Worm (Caenorhabditis elegans) whole organism, late embryonic: ENCODE measurements around the gene rei-1.

Experiments used
- Y22D7AL.16 ChIP-seq: sonication (generic microtip); optimal IDR thresholded peaks from 2 replicates; lab custom pipeline; 2016; ENCODE audit warnings: missing genetic modification characterization, missing compliant biosample characterization
- ahr-1 ChIP-seq: sonication (generic microtip); optimal IDR thresholded peaks from 2 replicates; lab custom pipeline; 2016; ENCODE audit warnings: missing genetic modification characterization, missing compliant biosample characterization
- ceh-14 ChIP-seq: sonication (generic microtip); optimal IDR thresholded peaks from 2 replicates; lab custom pipeline; 2016; ENCODE audit warnings: missing genotype, missing genetic modification characterization, missing compliant biosample characterization
- ceh-18 ChIP-seq: sonication (generic microtip); optimal IDR thresholded peaks from 2 replicates; lab custom pipeline; 2016; ENCODE audit warnings: missing genetic modification characterization, missing compliant biosample characterization
- ceh-19 ChIP-seq: fragments of 200-800 bp; sonication (Bioruptor generic); optimal IDR thresholded peaks from 2 replicates; lab custom pipeline; 2018; ENCODE audit warnings: mild to moderate bottlenecking, missing genetic modification characterization, missing compliant biosample characterization
- ceh-2 ChIP-seq: sonication (generic microtip); optimal IDR thresholded peaks from 2 replicates; lab custom pipeline; 2016; ENCODE audit warnings: missing genotype, missing genetic modification characterization, missing compliant biosample characterization
- ceh-22 ChIP-seq: sonication (generic microtip); optimal IDR thresholded peaks from 2 replicates; lab custom pipeline; 2017; ENCODE audit warnings: missing biosample characterization, missing genetic modification characterization
- ceh-30 ChIP-seq: fragments of 150-350 bp; optimal IDR thresholded peaks from 2 replicates; lab custom pipeline; 2014; ENCODE audit warnings: missing biosample characterization, missing genetic modification characterization
- ceh-45 ChIP-seq: fragments of 200-800 bp; sonication (Bioruptor generic); IDR thresholded peaks from 2 replicates; pipeline ENCODE4 v1.3.6; 2022; ENCODE audit warnings: missing genetic modification reagents, missing genetic modification characterization, missing compliant biosample characterization
- ceh-9 ChIP-seq: sonication (generic microtip); optimal IDR thresholded peaks from 2 replicates; lab custom pipeline; 2016; ENCODE audit warnings: mild to moderate bottlenecking, missing genetic modification characterization, inconsistent platforms, missing compliant biosample characterization
- dmd-4 ChIP-seq: sonication (generic microtip); optimal IDR thresholded peaks from 2 replicates; lab custom pipeline; 2016; ENCODE audit warnings: borderline replicate concordance, missing genetic modification characterization, missing compliant biosample characterization
- dve-1 ChIP-seq: sonication (generic microtip); optimal IDR thresholded peaks from 2 replicates; lab custom pipeline; 2017; ENCODE audit warnings: antibody characterized with exemption, mild to moderate bottlenecking, missing genetic modification characterization, missing compliant biosample characterization
- elt-2 ChIP-seq: sonication (generic microtip); optimal IDR thresholded peaks from 2 replicates; lab custom pipeline; 2016; ENCODE audit warnings: missing genetic modification reagents, missing genetic modification characterization, missing compliant biosample characterization
- ets-4 ChIP-seq: sonication (generic microtip); optimal IDR thresholded peaks from 2 replicates; lab custom pipeline; 2016; ENCODE audit warnings: missing genetic modification characterization, missing compliant biosample characterization
- fkh-10 ChIP-seq: fragments of 150-350 bp; optimal IDR thresholded peaks from 2 replicates; lab custom pipeline; 2014; ENCODE audit warnings: missing biosample characterization, missing genetic modification reagents, missing genetic modification characterization
- gmeb-2 ChIP-seq: sonication (generic microtip); optimal IDR thresholded peaks from 2 replicates; lab custom pipeline; 2016; ENCODE audit warnings: missing genetic modification characterization, inconsistent platforms, missing compliant biosample characterization
- hlh-13 ChIP-seq: fragments of 200-800 bp; sonication (Bioruptor generic); optimal IDR thresholded peaks from 2 replicates; lab custom pipeline; 2018; ENCODE audit warnings: mild to moderate bottlenecking, missing genetic modification characterization, missing compliant biosample characterization
- hlh-15 ChIP-seq: sonication (generic microtip); optimal IDR thresholded peaks from 2 replicates; lab custom pipeline; 2016; ENCODE audit warnings: missing genetic modification characterization, missing compliant biosample characterization
- hlh-30 ChIP-seq: sonication (generic microtip); optimal IDR thresholded peaks from 2 replicates; lab custom pipeline; 2017; ENCODE audit warnings: antibody characterized with exemption, missing genetic modification characterization, missing compliant biosample characterization; ENCODE audit not compliant: insufficient read depth
- lim-6 ChIP-seq: sonication (generic microtip); optimal IDR thresholded peaks from 2 replicates; lab custom pipeline; 2016; ENCODE audit warnings: missing genetic modification characterization, missing compliant biosample characterization
- lin-11 ChIP-seq: fragments of 200-800 bp; sonication (Bioruptor generic); optimal IDR thresholded peaks from 2 replicates; lab custom pipeline; 2018; ENCODE audit warnings: mild to moderate bottlenecking, missing genetic modification characterization, missing compliant biosample characterization
- madf-2 ChIP-seq: sonication (generic microtip); optimal IDR thresholded peaks from 2 replicates; lab custom pipeline; 2017; ENCODE audit warnings: missing genetic modification characterization, missing compliant biosample characterization
- nfya-1 ChIP-seq: sonication (generic microtip); optimal IDR thresholded peaks from 2 replicates; lab custom pipeline; 2017; ENCODE audit warnings: missing genetic modification characterization, mild to moderate bottlenecking, missing compliant biosample characterization, antibody characterized with exemption, moderate library complexity
- nhr-11 ChIP-seq: fragments of 150-350 bp; optimal IDR thresholded peaks from 2 replicates; lab custom pipeline; 2014; ENCODE audit warnings: missing biosample characterization, missing genetic modification characterization
- npax-4 ChIP-seq: sonication (generic microtip); optimal IDR thresholded peaks from 2 replicates; lab custom pipeline; 2016; ENCODE audit warnings: missing genetic modification characterization, missing compliant biosample characterization
- odd-2 ChIP-seq: sonication (generic microtip); optimal IDR thresholded peaks from 2 replicates; lab custom pipeline; 2017; ENCODE audit warnings: antibody characterized with exemption, mild to moderate bottlenecking, missing genetic modification characterization, missing compliant biosample characterization
- pag-3 ChIP-seq: sonication (generic microtip); optimal IDR thresholded peaks from 2 replicates; lab custom pipeline; 2016; ENCODE audit warnings: missing compliant biosample characterization, missing genetic modification characterization, borderline replicate concordance
- pat-9 ChIP-seq: fragments of 200-800 bp; sonication (Bioruptor generic); optimal IDR thresholded peaks from 2 replicates; lab custom pipeline; 2018; ENCODE audit warnings: mild to moderate bottlenecking, missing genetic modification characterization, moderate library complexity, missing compliant biosample characterization
- pha-2 ChIP-seq: sonication (generic microtip); optimal IDR thresholded peaks from 2 replicates; lab custom pipeline; 2017; ENCODE audit warnings: mild to moderate bottlenecking, missing genetic modification characterization, missing compliant biosample characterization
- pha-4 ChIP-seq: fragments of 150-350 bp; optimal IDR thresholded peaks from 2 replicates; lab custom pipeline; 2018; ENCODE audit warnings: missing biosample characterization, missing genetic modification reagents, missing genetic modification characterization
- ref-2 ChIP-seq: sonication (generic microtip); optimal IDR thresholded peaks from 2 replicates; lab custom pipeline; 2016; ENCODE audit warnings: missing genetic modification characterization, missing compliant biosample characterization
- tbx-2 ChIP-seq: sonication (generic microtip); optimal IDR thresholded peaks from 2 replicates; lab custom pipeline; 2016; ENCODE audit warnings: missing genetic modification characterization, missing compliant biosample characterization
- tbx-7 ChIP-seq: sonication (generic microtip); optimal IDR thresholded peaks from 2 replicates; lab custom pipeline; 2016; ENCODE audit warnings: missing genotype, missing genetic modification characterization, missing compliant biosample characterization
- unc-3 ChIP-seq, 2 experiments: fragments of 200-800 bp in 1 of 2; sonication (Bioruptor generic) in 1 of 2; sonication (generic microtip) in 1 of 2; conservative IDR thresholded peaks in 1 of 2; optimal IDR thresholded peaks in 1 of 2; 2 replicates each; pipeline versions ENCODE4 v1.3.6 to Lab custom; 2016 to 2022; ENCODE audit warnings: missing compliant biosample characterization in 2 of 2, missing genetic modification characterization in 2 of 2, missing genetic modification reagents in 1 of 2
- unc-42 ChIP-seq: sonication (generic microtip); optimal IDR thresholded peaks from 2 replicates; lab custom pipeline; 2016; ENCODE audit warnings: missing genotype, missing genetic modification characterization, missing compliant biosample characterization
- unc-55 ChIP-seq: sonication (generic microtip); optimal IDR thresholded peaks from 2 replicates; lab custom pipeline; 2017; ENCODE audit warnings: missing biosample characterization, missing genetic modification reagents, missing genetic modification characterization

Gene rei-1

DNA sequence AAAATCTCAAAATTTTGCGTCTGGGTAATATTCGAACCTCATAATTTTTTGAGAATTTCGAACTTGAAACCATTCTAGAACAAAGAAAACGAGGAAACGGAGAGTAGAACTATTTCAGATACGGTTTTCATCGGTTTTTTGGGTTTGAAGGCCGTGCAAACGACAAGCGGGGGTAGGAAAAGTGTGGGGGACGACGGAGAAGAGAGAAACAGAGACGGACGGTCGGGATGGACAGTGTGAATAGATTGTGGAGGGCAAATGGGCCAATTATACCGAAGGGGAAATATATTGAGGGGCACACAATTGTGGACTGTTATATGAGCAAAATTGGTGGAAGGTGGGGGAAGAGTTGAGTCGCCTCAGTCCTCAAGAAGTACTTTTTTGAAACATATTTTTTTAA is 761 bp upstream of the rei-1 start:
- TF ChIP-seq nfya-1 (tag; lab: Kevin White, UChicago): no peak
- TF ChIP-seq pha-2 (tag; lab: Kevin White, UChicago): no peak
- TF ChIP-seq ceh-19 (GFP tag; lab: Kevin White, UChicago): no peak
- TF ChIP-seq tbx-2: no peak
- no peak for TF ChIP-seq pha-4 (tag; lab: Kevin White, UChicago)
- TF ChIP-seq dve-1 (tag; lab: Kevin White, UChicago): no peak
- no peak for TF ChIP-seq ceh-18 (tag; lab: Kevin White, UChicago)
- no peak for TF ChIP-seq npax-4 (tag; lab: Kevin White, UChicago)
- no peak for TF ChIP-seq ceh-9 (tag; lab: Kevin White, UChicago)
- TF ChIP-seq lim-6: no peak
- TF ChIP-seq odd-2 (tag; lab: Kevin White, UChicago): no peak
- TF ChIP-seq ets-4 (tag; lab: Kevin White, UChicago): no peak
- TF ChIP-seq Y22D7AL.16: no peak
- TF ChIP-seq hlh-15 (tag; lab: Kevin White, UChicago): no peak
- no peak for TF ChIP-seq ceh-22

DNA sequence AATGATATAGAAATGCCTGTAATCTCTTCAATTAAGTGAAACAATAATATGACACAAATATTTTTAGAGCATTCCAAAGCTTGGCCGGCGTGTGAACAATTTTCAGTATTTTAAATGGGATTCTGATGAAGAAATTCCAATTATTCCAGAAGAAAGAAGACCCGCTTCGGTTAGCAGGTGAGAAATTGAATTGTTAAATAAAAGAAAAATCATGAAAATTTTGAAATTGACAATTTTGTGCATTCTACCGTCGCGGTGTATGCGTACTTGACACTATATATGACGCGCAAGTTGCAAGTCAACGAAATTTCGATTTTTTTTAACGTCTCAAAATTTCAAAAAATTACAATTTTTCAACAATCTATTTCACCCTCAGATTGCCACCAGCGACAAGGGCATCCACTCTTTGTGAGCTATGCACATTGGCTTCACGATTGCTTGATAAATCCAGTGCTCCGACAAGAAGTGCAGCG is 1.6 kb downstream of the rei-1 start:
- no peak for TF ChIP-seq unc-42 (tag; lab: Kevin White, UChicago)
- TF ChIP-seq ceh-30 (tag; lab: Kevin White, UChicago): no peak
- TF ChIP-seq fkh-10 (GFP tag; lab: Kevin White, UChicago): no peak
- TF ChIP-seq ahr-1 (tag; lab: Kevin White, UChicago): no peak
- TF ChIP-seq dmd-4 (tag; lab: Kevin White, UChicago): no peak

DNA sequence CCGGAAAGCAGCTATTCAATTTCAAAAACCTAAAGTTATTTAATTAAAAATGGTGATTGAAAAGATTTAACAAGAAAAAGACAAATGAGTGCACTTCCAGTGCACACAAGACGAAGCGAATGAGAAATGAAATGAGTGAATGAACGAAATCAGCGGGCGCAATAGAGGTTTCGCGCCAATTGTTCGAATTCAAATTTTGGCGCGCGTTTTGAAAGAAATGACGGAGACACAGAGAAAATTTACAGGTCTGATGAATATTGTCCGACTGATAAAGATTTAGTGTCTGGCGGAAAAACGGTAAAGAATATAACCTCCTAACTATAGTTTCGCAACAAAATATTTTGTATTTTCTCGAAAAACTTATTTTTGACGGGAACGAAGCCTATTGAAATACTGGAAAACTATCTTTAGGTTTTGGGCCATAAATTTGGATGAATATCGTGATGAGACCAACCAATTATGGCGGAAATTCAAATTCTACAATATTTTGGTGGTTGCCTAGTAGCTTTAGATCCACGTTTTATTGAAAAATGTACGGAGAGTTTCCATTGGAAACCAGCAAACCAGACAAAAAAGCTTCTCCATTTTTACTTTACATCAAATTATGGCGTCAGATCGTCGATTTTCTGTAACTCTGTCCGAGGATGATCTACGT is 2.4 kb downstream of the rei-1 start, which contains the start of gene C03C10.7:
Gene C03C10.7, plus strand, starts transcription at position 605 of the 655 bp plus-strand sequence.
- TF ChIP-seq tbx-7 (tag; lab: Kevin White, UChicago) (no peak), dve-1 (tag; lab: Kevin White, UChicago) (no peak), ceh-14 (no peak), hlh-13 (no peak), pag-3 (tag; lab: Kevin White, UChicago) (no peak), gmeb-2 (tag; lab: Kevin White, UChicago) (no peak)

DNA sequence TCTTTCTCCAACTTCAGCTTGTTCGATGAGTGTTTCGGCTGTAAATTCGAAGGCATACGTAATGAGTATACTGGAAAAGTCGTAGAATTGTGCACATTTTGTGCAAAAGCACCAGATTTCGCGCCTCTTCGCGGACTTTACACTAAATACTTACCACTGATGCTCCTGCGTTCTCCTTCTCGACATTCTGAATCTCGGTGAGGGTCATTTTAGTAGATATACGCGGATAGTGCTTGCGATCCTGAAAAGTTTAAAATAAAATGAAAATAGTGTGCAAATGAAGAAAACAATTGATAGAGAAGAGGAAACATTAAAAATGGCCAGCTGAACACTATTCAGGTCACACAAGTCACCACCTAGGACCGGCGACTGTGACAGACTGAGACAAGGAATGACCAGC is 3.3 kb downstream of the rei-1 start, which contains the start of gene rnr-2:
Gene rnr-2, minus strand, starts transcription at position 241 of the 400 bp plus-strand sequence.
- no peak for TF ChIP-seq lin-11 (tag; lab: Kevin White, UChicago)
- peak; percentile 16 for TF ChIP-seq pat-9
- no peak for TF ChIP-seq elt-2

DNA sequence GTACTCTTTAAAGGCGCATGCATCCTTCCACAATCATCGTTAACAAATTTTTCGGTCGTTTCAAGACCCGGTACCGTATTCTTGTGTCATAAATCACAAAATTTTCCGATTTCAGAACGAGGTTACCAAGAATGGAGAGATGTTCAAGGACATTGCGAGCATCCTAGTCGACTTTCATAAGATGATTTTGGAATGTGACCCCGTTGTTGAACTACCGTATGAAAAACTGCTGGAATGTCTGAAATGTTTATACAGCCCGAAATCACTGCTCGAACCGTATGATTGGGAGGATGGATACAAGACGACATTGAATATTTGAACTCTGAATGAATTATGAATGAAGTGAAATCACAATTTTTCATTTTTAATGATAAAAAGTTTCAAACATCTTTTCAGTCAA is 5.0 kb downstream of the rei-1 start:
- TF ChIP-seq ceh-2 (no peak), madf-2 (tag; lab: Kevin White, UChicago) (no peak), ref-2 (no peak), nhr-11 (no peak), tbx-2 (no peak), unc-3 (GFP tag; conservative IDR thresholded peaks at IDR 0.05; lab: Robert Waterston, UW) (no peak), unc-3 (tag; optimal IDR thresholded peaks at IDR 0.05; lab: Kevin White, UChicago) (no peak), lin-11 (tag; lab: Kevin White, UChicago) (no peak), unc-55 (GFP tag; lab: Kevin White, UChicago) (no peak), pha-4 (tag; lab: Kevin White, UChicago) (no peak), hlh-30 (no peak), gmeb-2 (tag; lab: Kevin White, UChicago) (no peak), ceh-45 (GFP tag; lab: Robert Waterston, UW) (no peak), hlh-13 (no peak)
- TF ChIP-seq, all 69 proteins: peak for 0
